Fruit fly (Drosophila melanogaster): ENCODE data around the gene Arglu1.

The Arglu1 gene

DNA sequence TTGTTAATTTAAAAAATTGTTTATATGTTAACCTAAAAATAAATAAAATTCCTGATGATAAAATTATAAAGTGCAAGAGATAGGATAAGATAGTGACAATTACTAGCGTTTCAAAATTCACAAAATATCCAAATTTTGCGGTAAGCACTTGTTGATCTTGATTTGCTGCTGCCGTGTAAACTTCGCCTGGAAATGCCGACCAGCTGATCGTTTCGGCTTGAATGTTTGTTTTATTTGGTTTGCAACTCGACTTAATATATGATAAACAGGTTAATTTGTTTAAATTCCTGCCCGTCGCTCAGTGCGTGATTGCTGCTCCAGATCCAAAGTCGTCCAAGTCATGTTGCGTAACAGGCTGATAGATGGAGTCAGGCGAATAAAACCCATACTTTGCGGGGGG, 16.5 kb downstream of the Arglu1 start, which contains the start of gene CG4592 (continued):
- TF ChIP-seq CG10631 (GFP tag; optimal IDR thresholded peaks at IDR 0.05) (peak; percentile 53), CG8119 (GFP tag; IDR thresholded peaks at IDR 0.05) (peak; percentile 73), eg (GFP tag; IDR thresholded peaks at IDR 0.05) (peak; percentile 85), CG6276 (GFP tag; optimal IDR thresholded peaks at IDR 0.05) (peak; percentile 60), Eip78C (GFP tag) (no peak), CG8319 (GFP tag; optimal IDR thresholded peaks at IDR 0.05) (peak; percentile 5), Ets96B (tag; optimal IDR thresholded peaks at IDR 0.05) (no peak), spab (GFP tag; optimal IDR thresholded peaks at IDR 0.05) (peak; percentile 44)

DNA sequence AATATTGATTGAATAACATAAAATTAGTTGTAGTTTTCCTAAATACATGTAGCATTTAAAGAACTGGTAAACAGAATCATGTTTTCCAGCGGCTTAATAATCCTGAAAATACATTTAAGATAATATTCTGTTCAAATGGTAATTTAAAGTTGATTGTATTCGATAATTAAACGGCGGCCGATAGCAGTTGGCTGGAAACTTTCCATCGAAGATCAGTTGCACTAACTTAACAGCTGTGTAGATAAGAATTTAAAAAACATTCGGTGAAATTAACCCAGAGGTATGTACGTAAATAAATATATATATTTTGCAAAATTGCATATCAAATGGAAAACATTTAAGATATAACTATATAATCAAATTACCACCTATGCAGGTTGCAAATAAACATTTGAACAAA, 18.0 kb downstream of the Arglu1 start, which contains the start of gene CG4594:
CG4594 (plus strand) TSS at position 212 of the 400 bp plus-strand sequence.
- TF ChIP-seq svp (GFP tag): peak; percentile 46
- TF ChIP-seq eg (GFP tag; IDR thresholded peaks at IDR 0.05): no peak

DNA sequence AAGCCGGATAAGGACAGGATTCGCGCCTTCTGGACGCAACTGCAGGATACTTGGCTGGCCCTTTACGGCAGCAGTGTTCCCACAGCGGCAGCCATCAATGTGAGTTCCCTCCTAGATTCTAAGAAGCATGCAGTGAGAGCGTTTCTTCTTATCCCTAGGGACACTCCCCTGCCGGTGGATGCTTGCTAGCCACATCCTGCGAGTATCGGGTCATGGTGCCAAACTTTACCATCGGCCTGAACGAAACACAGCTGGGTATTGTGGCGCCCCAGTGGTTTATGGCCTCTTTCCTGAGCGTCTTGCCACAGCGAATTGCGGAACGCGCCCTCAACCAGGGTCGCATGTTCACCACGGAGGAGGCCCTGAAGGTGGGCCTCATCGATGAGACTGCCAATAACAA, 18.7 kb downstream of the Arglu1 start:
- TF ChIP-seq CG1621 (tag; optimal IDR thresholded peaks at IDR 0.05) (no peak), ss (GFP tag; optimal IDR thresholded peaks at IDR 0.05) (no peak), cyc (GFP tag; optimal IDR thresholded peaks at IDR 0.05) (no peak), Sox15 (GFP tag; optimal IDR thresholded peaks at IDR 0.05) (no peak), Ets96B (tag; optimal IDR thresholded peaks at IDR 0.05) (no peak), Hr39 (GFP tag; optimal IDR thresholded peaks at IDR 0.05) (no peak), CG32006 (GFP tag; optimal IDR thresholded peaks at IDR 0.05) (no peak), Hr4 (GFP tag; optimal IDR thresholded peaks at IDR 0.05) (no peak), CG15336 (GFP tag; IDR thresholded peaks at IDR 0.05) (no peak), CG4318 (GFP tag; optimal IDR thresholded peaks at IDR 0.05) (no peak), Smox (GFP tag; optimal IDR thresholded peaks at IDR 0.05) (no peak), Hr38 (GFP tag; optimal IDR thresholded peaks at IDR 0.05) (no peak), net (GFP tag; optimal IDR thresholded peaks at IDR 0.05) (no peak), CG10631 (GFP tag; optimal IDR thresholded peaks at IDR 0.05) (no peak)

DNA sequence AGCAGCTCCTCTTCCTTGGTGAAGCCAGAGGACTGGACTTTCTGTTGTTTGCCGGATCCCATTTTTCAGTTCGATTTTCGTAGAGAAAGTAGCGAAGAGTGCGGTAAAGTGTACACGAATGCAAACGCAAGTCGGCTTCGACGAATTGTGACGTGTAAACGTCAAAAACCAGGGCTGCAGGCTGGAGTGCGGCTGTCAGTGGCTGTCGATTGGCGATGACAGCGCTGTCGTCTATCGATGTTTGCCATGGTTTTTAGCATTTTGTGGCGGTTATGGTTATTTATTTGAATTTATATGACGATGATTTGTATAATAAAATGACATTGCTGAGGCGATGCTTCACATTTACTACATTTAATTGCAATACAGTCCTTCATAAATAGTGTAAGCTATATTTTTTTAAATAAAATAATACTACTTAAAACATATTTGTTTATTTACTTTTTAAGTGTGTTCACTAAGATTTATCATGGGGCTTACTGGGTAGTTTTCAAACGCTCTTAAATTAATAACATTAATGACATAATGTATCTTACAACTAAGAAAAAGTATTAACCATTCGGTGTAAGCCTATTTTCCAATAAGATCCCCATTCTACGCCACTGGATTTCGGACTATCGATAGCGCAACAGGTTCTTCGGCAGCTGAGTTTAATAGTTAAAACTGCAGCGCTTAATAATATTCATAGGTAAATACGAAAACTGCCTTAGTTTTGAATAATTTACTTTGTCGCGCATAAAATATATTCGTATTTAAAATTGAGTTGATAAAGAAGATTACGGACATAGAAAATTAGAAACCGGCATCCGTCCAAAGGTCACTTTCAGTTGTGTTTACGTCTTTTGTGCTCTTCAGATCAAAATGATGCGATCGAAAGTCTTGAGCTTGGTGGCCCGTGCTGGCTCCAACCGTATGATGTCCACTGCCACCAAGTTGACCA, 19.6 kb downstream of the Arglu1 start, which contains the start of the genes CG5885 and CG4598:
CG5885 (minus strand) TSS at position 311 of the 940 bp plus-strand sequence.
CG4598 (plus strand) TSS at position 599 of the 940 bp plus-strand sequence.
- TF ChIP-seq CG1621 (tag; optimal IDR thresholded peaks at IDR 0.05) (peak; percentile 21), Sox102F (GFP tag; optimal IDR thresholded peaks at IDR 0.05) (peak; percentile 71), achi (GFP tag; optimal IDR thresholded peaks at IDR 0.05) (peak; percentile 100), CG32006 (GFP tag; optimal IDR thresholded peaks at IDR 0.05) (peak; percentile 73), CG11902 (GFP tag; optimal IDR thresholded peaks at IDR 0.05) (peak; percentile 15), CG10669 (GFP tag; optimal IDR thresholded peaks at IDR 0.05) (peak; percentile 53), CG10631 (GFP tag; optimal IDR thresholded peaks at IDR 0.05) (peak; percentile 84), CG3032 (tag; optimal IDR thresholded peaks at IDR 0.05) (peak; percentile 63), Hr4 (GFP tag; optimal IDR thresholded peaks at IDR 0.05) (peak; percentile 89), Blimp-1 (GFP tag; optimal IDR thresholded peaks at IDR 0.05) (peak; percentile 50), dac (GFP tag; optimal IDR thresholded peaks at IDR 0.05) (peak; percentile 33), OdsH (GFP tag; optimal IDR thresholded peaks at IDR 0.05) (peak; percentile 79), Hr39 (GFP tag; optimal IDR thresholded peaks at IDR 0.05) (peak; percentile 75), CG8632 (GFP tag; optimal IDR thresholded peaks at IDR 0.05) (peak; percentile 62), topi (GFP tag; optimal IDR thresholded peaks at IDR 0.05) (peak; percentile 46), Sox14 (GFP tag; optimal IDR thresholded peaks at IDR 0.05) (peak; percentile 67), CG6808 (GFP tag; optimal IDR thresholded peaks at IDR 0.05) (peak; percentile 79), CG7368 (GFP tag; optimal IDR thresholded peaks at IDR 0.05) (peak; percentile 50), CG6276 (GFP tag; optimal IDR thresholded peaks at IDR 0.05) (peak; percentile 90), Sox15 (GFP tag; optimal IDR thresholded peaks at IDR 0.05) (peak; percentile 56), Met (GFP tag; optimal IDR thresholded peaks at IDR 0.05) (peak; percentile 80), lz (GFP tag; optimal IDR thresholded peaks at IDR 0.05) (peak; percentile 77), CG9139 (GFP tag; optimal IDR thresholded peaks at IDR 0.05) (peak; percentile 85), Ets21C (GFP tag; optimal IDR thresholded peaks at IDR 0.05) (peak; percentile 57), fd85E (GFP tag; optimal IDR thresholded peaks at IDR 0.05) (no peak), cyc (GFP tag; optimal IDR thresholded peaks at IDR 0.05) (peak; percentile 55), CG11294 (GFP tag; IDR thresholded peaks at IDR 0.05) (peak; percentile 29; the same call in 1 of the 2 replicates), Eip75B (GFP tag; optimal IDR thresholded peaks at IDR 0.05) (peak; percentile 75), Lpt (GFP tag; optimal IDR thresholded peaks at IDR 0.05) (peak; percentile 68), CG31627 (GFP tag; optimal IDR thresholded peaks at IDR 0.05) (peak; percentile 57), Gug (GFP tag; IDR thresholded peaks at IDR 0.05) (peak; percentile 46)
